Fruit fly (Drosophila melanogaster) S2 (cell line): Measurements from ENCODE around the gene tim.

Experiments
- CG8478 ChIP-seq: fragments of >200 bp; optimal IDR thresholded peaks from 2 replicates; lab custom pipeline; 2018
- CTCF ChIP-seq, 2 experiments: fragments of >200 bp; optimal IDR thresholded peaks; 2 replicates each; lab custom pipeline; 2018

- TF ChIP-seq CG8478 (no peak), CTCF (optimal IDR thresholded peaks at IDR 0.05; lab: Kevin White, UChicago) (no peak)
Measured at dm6 chr2L:3552773-3553172, 44.9 kb upstream of the tim start.
